Worm (Caenorhabditis elegans): ENCODE results near the gene gba-2.

Gene gba-2

DNA sequence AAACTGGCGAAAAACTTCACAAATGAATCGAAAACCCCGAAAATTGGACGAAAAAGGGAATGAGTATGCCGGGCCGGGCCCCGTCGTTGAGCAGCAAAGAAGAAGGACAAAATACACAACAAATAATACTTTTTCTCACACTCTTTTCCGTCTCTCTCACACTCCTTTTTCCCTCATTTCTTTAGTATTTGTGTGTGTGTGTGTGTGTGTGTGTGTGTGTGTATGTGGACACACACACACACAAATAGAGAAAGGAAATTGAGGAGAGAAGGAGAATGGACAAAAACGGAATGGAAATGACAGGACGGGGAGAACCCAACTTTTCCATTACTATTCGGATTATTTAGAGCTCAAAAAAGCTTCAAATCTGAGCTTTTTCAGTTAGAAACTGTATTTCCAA is 9.3 kb upstream of the gba-2 start (continued):
- TF ChIP-seq pag-3 (tag; optimal IDR thresholded peaks at IDR 0.05; ENCODE audit: borderline replicate concordance, insufficient read depth) (no peak), alr-1 (tag; optimal IDR thresholded peaks at IDR 0.05; ENCODE audit: borderline replicate concordance) (no peak), lin-15B (tag; optimal IDR thresholded peaks at IDR 0.05) (no peak), nhr-76 (tag; optimal IDR thresholded peaks at IDR 0.05) (no peak), nhr-12 (tag; optimal IDR thresholded peaks at IDR 0.05) (no peak), nhr-28 (tag; optimal IDR thresholded peaks at IDR 0.05) (no peak), lin-13 (GFP tag; optimal IDR thresholded peaks at IDR 0.05) (peak; percentile 53), blmp-1 (tag; optimal IDR thresholded peaks at IDR 0.05) (peak; percentile 39), fos-1 (tag; optimal IDR thresholded peaks at IDR 0.05) (no peak), ceh-63 (GFP tag; optimal IDR thresholded peaks at IDR 0.05) (no peak), unc-62 (GFP tag; optimal IDR thresholded peaks at IDR 0.05) (no peak), efl-3 (GFP tag; optimal IDR thresholded peaks at IDR 0.05) (no peak), mab-9 (GFP tag; IDR thresholded peaks at IDR 0.05) (no peak), skn-1 (tag; optimal IDR thresholded peaks at IDR 0.05) (no peak), F16B12.6 (tag; optimal IDR thresholded peaks at IDR 0.05) (peak; percentile 41), sup-37 (GFP tag; optimal IDR thresholded peaks at IDR 0.05) (no peak), lin-14 (GFP tag; optimal IDR thresholded peaks at IDR 0.05) (peak; percentile 87), snu-23 (GFP tag; optimal IDR thresholded peaks at IDR 0.05) (peak; percentile 54), fkh-4 (tag; optimal IDR thresholded peaks at IDR 0.05; ENCODE audit: borderline replicate concordance) (no peak), ces-1 (GFP tag; optimal IDR thresholded peaks at IDR 0.05) (no peak), isw-1 (GFP tag; IDR thresholded peaks at IDR 0.05) (no peak), snpc-4 (tag; optimal IDR thresholded peaks at IDR 0.05) (no peak), grh-1 (GFP tag; IDR thresholded peaks at IDR 0.05) (no peak), lin-39 (tag; optimal IDR thresholded peaks at IDR 0.05) (no peak), aha-1 (tag; optimal IDR thresholded peaks at IDR 0.05) (no peak), dpl-1 (GFP tag; optimal IDR thresholded peaks at IDR 0.05) (peak in 2 of 3 experiments; percentile 16 to 45), nhr-90 (tag; optimal IDR thresholded peaks at IDR 0.05; ENCODE audit: poor library complexity) (no peak), unc-30 (tag; optimal IDR thresholded peaks at IDR 0.05) (no peak), lir-3 (tag; optimal IDR thresholded peaks at IDR 0.05; ENCODE audit: poor library complexity) (no peak), nhr-85 (tag) (no peak), nhr-47 (tag; optimal IDR thresholded peaks at IDR 0.05) (peak; percentile 12)

DNA sequence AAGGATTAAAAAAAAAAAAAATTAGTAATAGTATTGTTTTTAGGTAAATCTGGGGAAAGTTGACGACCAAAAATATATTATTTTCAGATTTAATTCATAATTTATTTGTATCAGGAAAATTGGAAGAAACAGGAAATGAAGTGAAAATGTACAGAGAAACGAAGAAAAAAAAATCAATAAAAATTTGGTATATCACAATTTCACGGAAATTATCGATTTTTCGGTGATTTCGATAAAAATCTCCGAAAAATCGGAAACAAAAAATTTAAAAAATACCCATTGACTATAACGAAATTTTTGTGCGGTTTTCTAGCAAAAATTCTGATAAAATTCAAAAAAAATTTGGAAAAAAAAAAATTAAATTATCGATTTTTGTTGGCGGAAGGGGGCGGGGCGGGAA is 6.0 kb upstream of the gba-2 start:
- no peak for TF ChIP-seq elt-3 (tag; optimal IDR thresholded peaks at IDR 0.05)
- no peak for TF ChIP-seq fkh-8 (tag; optimal IDR thresholded peaks at IDR 0.05)
- TF ChIP-seq lir-3 (tag; optimal IDR thresholded peaks at IDR 0.05; ENCODE audit: poor library complexity) = no peak
- no peak for TF ChIP-seq nhr-20 (tag; optimal IDR thresholded peaks at IDR 0.05)
- TF ChIP-seq egl-13 (tag; optimal IDR thresholded peaks at IDR 0.05) = no peak
- TF ChIP-seq efl-3 (GFP tag; optimal IDR thresholded peaks at IDR 0.05) = no peak
- no peak for TF ChIP-seq rnt-1 (tag; optimal IDR thresholded peaks at IDR 0.05)
- no peak for TF ChIP-seq fos-1 (tag; optimal IDR thresholded peaks at IDR 0.05)

- TF ChIP-seq unc-86 (tag; optimal IDR thresholded peaks at IDR 0.05) (peak; percentile 1), egl-27 (tag; optimal IDR thresholded peaks at IDR 0.05) (no peak), lin-14 (GFP tag; optimal IDR thresholded peaks at IDR 0.05) (peak; percentile 70), efl-3 (GFP tag; optimal IDR thresholded peaks at IDR 0.05) (no peak)
These were observed 5.1 kb upstream of the gba-2 start for ce11 chrII:2191383-2191782.

DNA sequence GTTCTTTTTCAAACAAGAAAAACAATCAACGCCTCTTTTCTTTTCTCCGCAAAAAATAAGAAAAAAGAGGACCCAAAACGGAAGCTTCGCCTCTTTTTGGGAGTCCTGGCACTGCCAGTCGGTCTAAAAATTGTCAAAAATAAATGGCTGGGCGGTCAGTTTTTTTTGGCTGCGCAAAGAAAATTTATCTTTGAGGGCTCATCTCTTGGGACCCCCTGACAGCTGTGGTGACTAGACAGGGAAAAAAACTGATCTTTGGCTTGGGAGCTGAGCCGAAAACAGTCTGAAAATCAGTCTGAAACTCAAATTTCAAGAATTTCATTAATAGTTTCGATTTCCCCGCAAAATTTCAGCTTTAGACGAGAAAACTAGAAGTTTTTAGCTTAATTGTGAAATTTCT is 4.3 kb upstream of the gba-2 start:
- peak; percentile 19 for TF ChIP-seq lin-14 (GFP tag; optimal IDR thresholded peaks at IDR 0.05)
- no peak for TF ChIP-seq nhr-47 (tag; optimal IDR thresholded peaks at IDR 0.05)
- no peak for TF ChIP-seq efl-1 (optimal IDR thresholded peaks at IDR 0.05)
- peak in 1 of 2 experiments; percentile 82 for TF ChIP-seq efl-1 (GFP tag; optimal IDR thresholded peaks at IDR 0.05 in 1 of 2)

Data from whole organism, L1 larva.